Fruit fly (Drosophila melanogaster) whole organism, prepupa: Measurements from ENCODE around the gene CG31674.

Source experiments
- Blimp-1 ChIP-seq: fragments of 200-800 bp; sonication (Bioruptor generic); optimal IDR thresholded peaks from 3 replicates; lab custom pipeline; 2017; ENCODE audit warnings: missing biosample characterization, missing genetic modification characterization, mild to moderate bottlenecking, moderate library complexity, missing genetic modification reagents
- CG10669 ChIP-seq: fragments of 200-800 bp; sonication (Bioruptor generic); optimal IDR thresholded peaks from 3 replicates; lab custom pipeline; 2018; ENCODE audit warnings: missing biosample characterization, mild to moderate bottlenecking, missing genetic modification characterization, moderate library complexity
- CG11294 ChIP-seq: fragments of 200-800 bp; sonication (Bioruptor generic); IDR thresholded peaks from 2 replicates; pipeline ENCODE4 v1.3.6; 2022; ENCODE audit warnings: missing biosample characterization, missing genetic modification characterization
- CG11762 ChIP-seq: fragments of 200-800 bp; sonication (Bioruptor generic); optimal IDR thresholded peaks from 3 replicates; lab custom pipeline; 2016; ENCODE audit warnings: missing biosample characterization, missing genetic modification characterization; ENCODE audit not compliant: insufficient read depth
- CG11902 ChIP-seq: fragments of 200-800 bp; sonication (Bioruptor generic); optimal IDR thresholded peaks from 3 replicates; lab custom pipeline; 2016; ENCODE audit warnings: missing biosample characterization, missing genetic modification characterization
- CG15336 ChIP-seq: fragments of 200-800 bp; sonication (Bioruptor generic); IDR thresholded peaks from 2 replicates; pipeline ENCODE4 v1.3.6; 2022; ENCODE audit warnings: missing biosample characterization, missing genetic modification characterization
- CG1621 ChIP-seq: fragments of 200-800 bp; sonication (Bioruptor generic); optimal IDR thresholded peaks from 3 replicates; lab custom pipeline; 2018; ENCODE audit warnings: missing biosample characterization, mild to moderate bottlenecking, missing genetic modification characterization
- CG16779 ChIP-seq: fragments of 200-800 bp; sonication (Bioruptor generic); optimal IDR thresholded peaks from 3 replicates; lab custom pipeline; 2017; ENCODE audit warnings: missing biosample characterization, mild to moderate bottlenecking, missing genetic modification characterization
- CG3032 ChIP-seq: fragments of 200-800 bp; optimal IDR thresholded peaks from 2 replicates; lab custom pipeline; 2019; ENCODE audit warnings: missing biosample characterization, mild to moderate bottlenecking, missing genetic modification characterization, moderate library complexity
- CG31627 ChIP-seq: fragments of 200-800 bp; sonication (Bioruptor generic); optimal IDR thresholded peaks from 3 replicates; lab custom pipeline; 2016; ENCODE audit warnings: missing biosample characterization, missing genetic modification characterization
- CG32006 ChIP-seq: fragments of 200-800 bp; sonication (Bioruptor generic); optimal IDR thresholded peaks from 3 replicates; lab custom pipeline; 2017; ENCODE audit warnings: missing biosample characterization, mild to moderate bottlenecking, missing genetic modification characterization
- CG34406 ChIP-seq: fragments of 200-800 bp; sonication (Bioruptor generic); optimal IDR thresholded peaks from 3 replicates; lab custom pipeline; 2016; ENCODE audit warnings: missing biosample characterization, missing genetic modification characterization
- CG3919 ChIP-seq: fragments of 200-800 bp; sonication (Bioruptor generic); optimal IDR thresholded peaks from 3 replicates; lab custom pipeline; 2016; ENCODE audit warnings: missing biosample characterization, missing genetic modification characterization
- CG4318 ChIP-seq: fragments of 200-800 bp; sonication (Bioruptor generic); optimal IDR thresholded peaks from 3 replicates; lab custom pipeline; 2017; ENCODE audit warnings: missing biosample characterization, mild to moderate bottlenecking, missing genetic modification characterization
- CG6163 ChIP-seq: fragments of 200-800 bp; sonication (Bioruptor generic); IDR thresholded peaks from 3 replicates; pipeline ENCODE4 v1.3.6; 2022; ENCODE audit warnings: missing biosample characterization, missing genetic modification characterization
- CG6792 ChIP-seq: fragments of 200-800 bp; sonication (Bioruptor generic); optimal IDR thresholded peaks from 3 replicates; lab custom pipeline; 2016; ENCODE audit warnings: missing biosample characterization, missing genetic modification characterization
- CG8319 ChIP-seq: fragments of 200-800 bp; sonication (Bioruptor generic); optimal IDR thresholded peaks from 3 replicates; lab custom pipeline; 2016; ENCODE audit warnings: missing biosample characterization, missing genetic modification characterization
- CG8632 ChIP-seq: fragments of 200-800 bp; sonication (Bioruptor generic); optimal IDR thresholded peaks from 3 replicates; lab custom pipeline; 2016; ENCODE audit warnings: missing biosample characterization, missing genetic modification characterization
- Eip75B ChIP-seq: fragments of 200-800 bp; sonication (Bioruptor generic); optimal IDR thresholded peaks from 3 replicates; lab custom pipeline; 2016; ENCODE audit warnings: missing biosample characterization, missing genetic modification characterization
- Eip78C ChIP-seq: fragments of 200-800 bp; sonication (Bioruptor generic); peaks from one replicate; lab custom pipeline; 2016; ENCODE audit warnings: missing biosample characterization, missing genetic modification characterization
- Eip93F ChIP-seq: fragments of 200-800 bp; sonication (Bioruptor generic); optimal IDR thresholded peaks from 2 replicates; lab custom pipeline; 2016; ENCODE audit warnings: missing biosample characterization, mild to moderate bottlenecking, missing genetic modification characterization
- Ets21C ChIP-seq: fragments of 200-800 bp; sonication (Bioruptor generic); optimal IDR thresholded peaks from 3 replicates; lab custom pipeline; 2016; ENCODE audit warnings: missing biosample characterization, missing genetic modification characterization
- Ets96B ChIP-seq: fragments of 200-800 bp; optimal IDR thresholded peaks from 2 replicates; lab custom pipeline; 2019; ENCODE audit warnings: missing biosample characterization, mild to moderate bottlenecking, missing genetic modification characterization, moderate library complexity
- Hr38 ChIP-seq: sonication (Bioruptor generic); optimal IDR thresholded peaks from 2 replicates; lab custom pipeline; 2016; ENCODE audit warnings: missing biosample characterization, missing genetic modification characterization
- Lpt ChIP-seq: fragments of 200-800 bp; sonication (Bioruptor generic); optimal IDR thresholded peaks from 3 replicates; lab custom pipeline; 2016; ENCODE audit warnings: missing biosample characterization, missing genetic modification characterization
- Met ChIP-seq: fragments of 200-800 bp; sonication (Bioruptor generic); optimal IDR thresholded peaks from 3 replicates; lab custom pipeline; 2016; ENCODE audit warnings: missing biosample characterization, missing genetic modification characterization
- OdsH ChIP-seq: fragments of 200-800 bp; sonication (Bioruptor generic); optimal IDR thresholded peaks from 3 replicates; lab custom pipeline; 2016; ENCODE audit warnings: missing biosample characterization, missing genetic modification characterization
- Smox ChIP-seq: fragments of 200-800 bp; sonication (Bioruptor generic); optimal IDR thresholded peaks from 3 replicates; lab custom pipeline; 2016; ENCODE audit warnings: missing biosample characterization, missing genetic modification characterization
- Sox102F ChIP-seq: fragments of 200-800 bp; sonication (Bioruptor generic); optimal IDR thresholded peaks from 2 replicates; lab custom pipeline; 2016; ENCODE audit warnings: missing biosample characterization, mild to moderate bottlenecking, missing genetic modification characterization
- Sox14 ChIP-seq: fragments of 200-800 bp; sonication (Bioruptor generic); optimal IDR thresholded peaks from 3 replicates; lab custom pipeline; 2016; ENCODE audit warnings: missing biosample characterization, missing genetic modification characterization
- Sox15 ChIP-seq: fragments of 200-800 bp; sonication (Bioruptor generic); optimal IDR thresholded peaks from 3 replicates; lab custom pipeline; 2016; ENCODE audit warnings: missing biosample characterization, missing genetic modification characterization
- achi ChIP-seq: fragments of 200-800 bp; sonication (Bioruptor generic); optimal IDR thresholded peaks from 3 replicates; lab custom pipeline; 2016; ENCODE audit warnings: missing biosample characterization, missing genetic modification characterization
- acj6 ChIP-seq: fragments of 200-800 bp; sonication (Bioruptor generic); optimal IDR thresholded peaks from 3 replicates; lab custom pipeline; 2016; ENCODE audit warnings: missing biosample characterization, missing genetic modification characterization
- cyc ChIP-seq: fragments of 200-800 bp; sonication (Bioruptor generic); optimal IDR thresholded peaks from 3 replicates; lab custom pipeline; 2016; ENCODE audit warnings: missing biosample characterization, missing genetic modification characterization
- dac ChIP-seq: fragments of 200-800 bp; sonication (Bioruptor generic); optimal IDR thresholded peaks from 2 replicates; lab custom pipeline; 2017; ENCODE audit warnings: missing biosample characterization, mild to moderate bottlenecking, missing genetic modification characterization
- dsx ChIP-seq: fragments of 200-800 bp; optimal IDR thresholded peaks from 3 replicates; lab custom pipeline; 2019; ENCODE audit warnings: missing biosample characterization, mild to moderate bottlenecking, missing genetic modification characterization, moderate library complexity; ENCODE audit not compliant: poor library complexity, severe bottlenecking
- eg ChIP-seq: fragments of 200-800 bp; sonication (Bioruptor generic); IDR thresholded peaks from 3 replicates; pipeline ENCODE4 v1.3.6; 2022; ENCODE audit warnings: missing biosample characterization, missing genetic modification characterization
- esn ChIP-seq: fragments of 200-800 bp; sonication (Bioruptor generic); optimal IDR thresholded peaks from 2 replicates; lab custom pipeline; 2016; ENCODE audit warnings: missing biosample characterization, mild to moderate bottlenecking, missing genetic modification characterization, moderate library complexity
- fd85E ChIP-seq: fragments of 200-800 bp; sonication (Bioruptor generic); optimal IDR thresholded peaks from 3 replicates; lab custom pipeline; 2016; ENCODE audit warnings: missing biosample characterization, missing genetic modification characterization
- fkh ChIP-seq: fragments of 200-800 bp; sonication (Bioruptor generic); optimal IDR thresholded peaks from 3 replicates; lab custom pipeline; 2017; ENCODE audit warnings: missing biosample characterization, mild to moderate bottlenecking, missing genetic modification characterization, moderate library complexity
- net ChIP-seq: fragments of 200-800 bp; sonication (Bioruptor generic); optimal IDR thresholded peaks from 3 replicates; lab custom pipeline; 2016; ENCODE audit warnings: missing biosample characterization, missing genetic modification characterization
- pdm3 ChIP-seq: fragments of 200-800 bp; sonication (Bioruptor generic); optimal IDR thresholded peaks from 3 replicates; lab custom pipeline; 2016; ENCODE audit warnings: missing biosample characterization, missing genetic modification characterization
- salr ChIP-seq, 2 experiments: fragments of 200-800 bp; sonication (Bioruptor generic); optimal IDR thresholded peaks; 3 replicates each; lab custom pipeline; 2016 to 2018; ENCODE audit warnings: missing biosample characterization in 2 of 2, missing genetic modification characterization in 2 of 2, mild to moderate bottlenecking in 1 of 2
- spab ChIP-seq: fragments of 200-800 bp; sonication (Bioruptor generic); optimal IDR thresholded peaks from 2 replicates; lab custom pipeline; 2017; ENCODE audit warnings: missing biosample characterization, mild to moderate bottlenecking, missing genetic modification characterization, missing genetic modification reagents
- ss ChIP-seq, 2 experiments: fragments of 200-800 bp; sonication (Bioruptor generic); optimal IDR thresholded peaks; 2 replicates in 1 of 2; 3 replicates in 1 of 2; lab custom pipeline; 2017 to 2018; ENCODE audit warnings: mild to moderate bottlenecking in 2 of 2, missing biosample characterization in 2 of 2, missing genetic modification characterization in 2 of 2, moderate library complexity in 1 of 2
- svp ChIP-seq: fragments of 200-800 bp; sonication (Bioruptor generic); peaks from one replicate; lab custom pipeline; 2016; ENCODE audit warnings: missing biosample characterization, missing genetic modification characterization
- topi ChIP-seq: fragments of 200-800 bp; sonication (Bioruptor generic); optimal IDR thresholded peaks from 3 replicates; lab custom pipeline; 2016; ENCODE audit warnings: missing biosample characterization, missing genetic modification characterization
- vri ChIP-seq: fragments of 200-800 bp; sonication (Bioruptor generic); optimal IDR thresholded peaks from 3 replicates; lab custom pipeline; 2016; ENCODE audit warnings: missing biosample characterization, mild to moderate bottlenecking, missing genetic modification characterization

The CG31674 gene

DNA sequence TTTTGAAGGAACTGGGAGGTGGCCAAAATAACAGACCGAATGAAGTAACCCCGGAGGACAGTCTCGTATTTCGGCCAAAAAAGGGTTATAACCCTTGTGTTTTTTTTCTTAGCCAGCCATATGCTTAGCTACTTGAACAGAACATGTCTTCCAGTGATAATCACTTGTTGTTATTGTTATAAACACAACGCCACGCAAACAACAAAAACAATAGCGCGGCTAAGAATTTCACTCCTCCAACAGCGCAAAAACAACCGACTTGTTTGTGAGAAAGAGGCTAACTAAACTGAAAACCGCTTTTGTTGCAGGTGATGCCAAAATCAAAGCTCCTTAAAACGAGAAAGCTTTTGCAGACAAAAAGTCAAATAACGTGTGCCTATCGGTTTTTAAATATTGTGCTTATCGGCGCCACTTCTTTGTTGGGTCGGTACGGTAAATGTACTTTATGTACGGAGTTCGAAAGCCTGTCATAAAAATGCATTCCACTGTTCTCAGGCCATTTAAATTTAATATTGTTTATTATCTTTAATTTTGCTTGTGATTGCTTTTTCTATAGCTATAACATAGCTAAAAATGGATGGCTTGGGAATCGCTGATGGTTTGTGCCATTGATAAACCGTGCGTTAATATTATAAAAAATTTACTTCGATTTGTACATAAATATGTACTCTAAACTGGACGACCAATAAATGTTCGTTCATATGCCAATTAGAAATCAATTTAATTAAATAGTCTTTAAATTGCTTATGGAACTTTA lies 34.1 kb upstream of the CG31674 start, which contains the start of gene vari (continued):
- no peak for TF ChIP-seq CG8319 (GFP tag; lab: Kevin White, UChicago)
- TF ChIP-seq fkh: no peak
- TF ChIP-seq CG1621 (tag; lab: Kevin White, UChicago): no peak

DNA sequence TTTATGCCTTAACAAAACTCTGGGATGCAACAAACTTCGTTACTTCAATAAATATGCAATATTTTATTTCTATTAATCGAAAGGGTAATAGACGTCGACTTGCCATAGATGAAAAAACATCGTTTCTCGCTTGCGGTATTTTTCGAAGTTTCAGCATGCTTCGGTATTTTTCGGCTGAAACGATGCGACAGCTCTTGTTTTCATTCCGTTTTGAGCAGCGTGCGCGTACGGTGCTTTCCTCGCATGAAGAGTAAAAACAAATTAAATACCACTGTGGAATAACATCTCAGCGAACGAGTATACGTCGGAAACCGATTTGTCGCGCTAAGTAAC lies 33.6 kb upstream of the CG31674 start, which contains the start of gene CG9328:
Gene CG9328, plus strand, starts transcription at position 201 of the 333 bp plus-strand sequence.
- TF ChIP-seq CG3032 (tag; lab: Kevin White, UChicago): peak; percentile 47
- TF ChIP-seq CG11762 (GFP tag; lab: Kevin White, UChicago): peak; percentile 15
- TF ChIP-seq Sox14: peak; percentile 0
- TF ChIP-seq CG4318 (GFP tag; lab: Kevin White, UChicago): no peak
- peak; percentile 2 for TF ChIP-seq CG8319 (GFP tag; lab: Kevin White, UChicago)
- TF ChIP-seq topi: peak; percentile 50
- peak; percentile 68 for TF ChIP-seq svp
- TF ChIP-seq CG31627 (GFP tag; lab: Kevin White, UChicago): peak; percentile 54
- TF ChIP-seq Sox102F (GFP tag; lab: Kevin White, UChicago): peak; percentile 72
- no peak for TF ChIP-seq Blimp-1
- TF ChIP-seq dac (GFP tag; lab: Kevin White, UChicago): no peak
- no peak for TF ChIP-seq Lpt (GFP tag; lab: Kevin White, UChicago)
- peak; percentile 56 for TF ChIP-seq pdm3
- no peak for TF ChIP-seq achi (GFP tag; lab: Kevin White, UChicago)
- TF ChIP-seq Ets21C (GFP tag; lab: Kevin White, UChicago): peak; percentile 6
- peak; percentile 22; the same call in 1 of the 2 replicates for TF ChIP-seq CG15336
- peak; percentile 22 for TF ChIP-seq CG1621 (tag; lab: Kevin White, UChicago)
- peak; percentile 42 for TF ChIP-seq cyc (GFP tag; lab: Kevin White, UChicago)
- TF ChIP-seq CG11902 (GFP tag; lab: Kevin White, UChicago): no peak
- peak; percentile 39 for TF ChIP-seq vri
- TF ChIP-seq Ets96B: peak; percentile 13
- no peak for TF ChIP-seq CG8632 (GFP tag; lab: Kevin White, UChicago)
- TF ChIP-seq Eip93F: no peak
- peak; percentile 18 for TF ChIP-seq fkh
- TF ChIP-seq Hr38 (GFP tag; lab: Kevin White, UChicago): no peak
- peak; percentile 83 for TF ChIP-seq Eip78C (GFP tag; lab: Kevin White, UChicago)
- no peak; the same call in 1 of the 3 replicates for TF ChIP-seq eg
- peak; percentile 50 for TF ChIP-seq OdsH
- no peak for TF ChIP-seq dsx (GFP tag; lab: Kevin White, UChicago)
- TF ChIP-seq CG11294 (GFP tag; lab: Robert Waterston, UW): peak; percentile 18; the same call in 1 of the 2 replicates
- TF ChIP-seq ss (GFP tag; optimal IDR thresholded peaks at IDR 0.05; lab: Kevin White, UChicago): peak in 1 of 2 experiments; percentile 30
- peak; percentile 22 for TF ChIP-seq CG6792 (GFP tag; lab: Kevin White, UChicago)
- TF ChIP-seq CG6163 (GFP tag; lab: Robert Waterston, UW): peak; percentile 74
- peak; percentile 63 for TF ChIP-seq Met
- peak; percentile 62 for TF ChIP-seq Smox
- peak; percentile 36 for TF ChIP-seq acj6
- TF ChIP-seq CG10669 (GFP tag; lab: Kevin White, UChicago): peak; percentile 41
- TF ChIP-seq CG32006: no peak
- peak; percentile 49 for TF ChIP-seq CG3919 (GFP tag; lab: Kevin White, UChicago)
- peak; percentile 13 for TF ChIP-seq net
- peak; percentile 50 for TF ChIP-seq fd85E (GFP tag; lab: Kevin White, UChicago)
- peak in 1 of 2 experiments; percentile 13 for TF ChIP-seq salr (GFP tag; optimal IDR thresholded peaks at IDR 0.05; lab: Kevin White, UChicago)
- TF ChIP-seq Eip75B (GFP tag; lab: Kevin White, UChicago): peak; percentile 58
- peak; percentile 31 for TF ChIP-seq CG34406
- peak; percentile 2 for TF ChIP-seq spab (GFP tag; lab: Kevin White, UChicago)
- peak; percentile 51 for TF ChIP-seq esn (GFP tag; lab: Kevin White, UChicago)
- TF ChIP-seq CG16779: peak; percentile 34
- TF ChIP-seq Sox15 (GFP tag; lab: Kevin White, UChicago): no peak
